Worm (Caenorhabditis elegans): ENCODE data around the gene F14H3.4.

The F14H3.4 gene

ce11 chrV:16068938-16069337, 14.1 kb upstream of the F14H3.4 start, which contains the start of gene cyp-35D1:
TSS of gene cyp-35D1 (plus strand) at chrV:16069238.
- TF ChIP-seq unc-39 (tag; optimal IDR thresholded peaks at IDR 0.05): no peak
- TF ChIP-seq lin-11 (tag; optimal IDR thresholded peaks at IDR 0.05): no peak
- TF ChIP-seq ceh-16 (tag; optimal IDR thresholded peaks at IDR 0.05): no peak
- no peak for TF ChIP-seq elt-1 (tag; optimal IDR thresholded peaks at IDR 0.05)
- no peak for TF ChIP-seq fos-1 (tag; optimal IDR thresholded peaks at IDR 0.05)
- TF ChIP-seq nhr-21 (tag; optimal IDR thresholded peaks at IDR 0.05): no peak
- no peak for TF ChIP-seq ztf-1 (GFP tag; conservative IDR thresholded peaks at IDR 0.05)
- no peak for TF ChIP-seq ceh-82 (tag; optimal IDR thresholded peaks at IDR 0.05)
- TF ChIP-seq ZK546.5 (tag; optimal IDR thresholded peaks at IDR 0.05): no peak
- no peak for TF ChIP-seq nhr-129 (tag; optimal IDR thresholded peaks at IDR 0.05)
- TF ChIP-seq ama-1 (optimal IDR thresholded peaks at IDR 0.05): no peak
- no peak for TF ChIP-seq unc-62 (GFP tag; optimal IDR thresholded peaks at IDR 0.05)
- TF ChIP-seq C34F6.9 (tag; optimal IDR thresholded peaks at IDR 0.05): no peak
- no peak for TF ChIP-seq lsy-2 (tag; optimal IDR thresholded peaks at IDR 0.05)
- TF ChIP-seq F13H6.1 (tag; optimal IDR thresholded peaks at IDR 0.05): no peak
- no peak for TF ChIP-seq aly-2 (tag; optimal IDR thresholded peaks at IDR 0.05)
- no peak for TF ChIP-seq R02D3.7 (tag; optimal IDR thresholded peaks at IDR 0.05)
- TF ChIP-seq nhr-12 (tag; optimal IDR thresholded peaks at IDR 0.05): no peak
- no peak for TF ChIP-seq sma-9 (GFP tag; optimal IDR thresholded peaks at IDR 0.05)
- no peak for TF ChIP-seq sma-9 (tag; optimal IDR thresholded peaks at IDR 0.05)

ce11 chrV:16062788-16063187, 7.9 kb upstream of the F14H3.4 start, which contains the start of gene F14H3.14:
TSS of gene F14H3.14 (minus strand) at chrV:16062888.
- TF ChIP-seq ceh-16 (tag; optimal IDR thresholded peaks at IDR 0.05): no peak
- no peak for TF ChIP-seq aly-2 (tag; optimal IDR thresholded peaks at IDR 0.05)
- no peak for TF ChIP-seq lsy-2 (tag; optimal IDR thresholded peaks at IDR 0.05)
- TF ChIP-seq nhr-129 (tag; optimal IDR thresholded peaks at IDR 0.05): no peak
- TF ChIP-seq dmd-4 (tag; optimal IDR thresholded peaks at IDR 0.05): no peak

ce11 chrV:16061993-16062392, 7.1 kb upstream of the F14H3.4 start, which contains the start of gene fbxa-100:
TSS of gene fbxa-100 (minus strand) at chrV:16062093.
- TF ChIP-seq R02D3.7 (tag; optimal IDR thresholded peaks at IDR 0.05) (no peak), egl-27 (tag; optimal IDR thresholded peaks at IDR 0.05) (no peak), sma-9 (GFP tag; optimal IDR thresholded peaks at IDR 0.05) (no peak), sma-9 (tag; optimal IDR thresholded peaks at IDR 0.05) (no peak), ztf-1 (GFP tag; conservative IDR thresholded peaks at IDR 0.05) (no peak), F13H6.1 (tag; optimal IDR thresholded peaks at IDR 0.05) (no peak), mdl-1 (tag; optimal IDR thresholded peaks at IDR 0.05) (no peak), nhr-10 (tag; optimal IDR thresholded peaks at IDR 0.05) (no peak), ama-1 (optimal IDR thresholded peaks at IDR 0.05) (no peak), mbf-1 (tag; optimal IDR thresholded peaks at IDR 0.05) (no peak)

- TF ChIP-seq lin-11 (tag; optimal IDR thresholded peaks at IDR 0.05) (no peak), elt-3 (tag; optimal IDR thresholded peaks at IDR 0.05) (no peak)
Observed at ce11 chrV:16060135-16060534, 5.3 kb upstream of the F14H3.4 start, which contains the start of gene F14H3.15. TSS of gene F14H3.15 (minus strand) at chrV:16060235.

- TF ChIP-seq ceh-82 (tag; optimal IDR thresholded peaks at IDR 0.05) (no peak), sma-3 (GFP tag; optimal IDR thresholded peaks at IDR 0.05) (no peak), sma-9 (GFP tag; optimal IDR thresholded peaks at IDR 0.05) (no peak), sma-9 (tag; optimal IDR thresholded peaks at IDR 0.05) (no peak), nhr-237 (tag; optimal IDR thresholded peaks at IDR 0.05) (no peak), R02D3.7 (tag; optimal IDR thresholded peaks at IDR 0.05) (no peak), zag-1 (tag; optimal IDR thresholded peaks at IDR 0.05) (no peak), nhr-77 (tag; optimal IDR thresholded peaks at IDR 0.05) (no peak), nhr-129 (tag; optimal IDR thresholded peaks at IDR 0.05) (no peak), elt-1 (tag; optimal IDR thresholded peaks at IDR 0.05) (no peak), nhr-25 (tag; optimal IDR thresholded peaks at IDR 0.05) (no peak)
Observed at ce11 chrV:16058872-16059271, 4.0 kb upstream of the F14H3.4 start, which contains the start of gene F14H3.6. TSS of gene F14H3.6 (minus strand) at chrV:16058893.

- TF ChIP-seq gmeb-1 (tag; optimal IDR thresholded peaks at IDR 0.05) (no peak), skn-1 (tag; optimal IDR thresholded peaks at IDR 0.05) (no peak), F13H6.1 (tag; optimal IDR thresholded peaks at IDR 0.05) (no peak), R02D3.7 (tag; optimal IDR thresholded peaks at IDR 0.05) (no peak), lsy-2 (tag; optimal IDR thresholded peaks at IDR 0.05) (no peak), zag-1 (tag; optimal IDR thresholded peaks at IDR 0.05) (no peak), mbf-1 (tag; optimal IDR thresholded peaks at IDR 0.05) (no peak), mdl-1 (tag; optimal IDR thresholded peaks at IDR 0.05) (no peak), nhr-12 (tag; optimal IDR thresholded peaks at IDR 0.05) (no peak), ztf-4 (tag; optimal IDR thresholded peaks at IDR 0.05) (no peak), nhr-77 (tag; optimal IDR thresholded peaks at IDR 0.05) (no peak), nhr-6 (tag; optimal IDR thresholded peaks at IDR 0.05) (no peak), ztf-11 (tag; optimal IDR thresholded peaks at IDR 0.05) (no peak), nhr-11 (tag; optimal IDR thresholded peaks at IDR 0.05) (no peak)
Observed at ce11 chrV:16057010-16057463, 2.2 kb upstream of the F14H3.4 start, which contains the start of gene F14H3.5. TSS of gene F14H3.5 (minus strand) at chrV:16057060.
